Worm (Caenorhabditis elegans) whole organism, L4 larva: ENCODE data around the gene ztf-16.

Source experiments
- ceh-82 ChIP-seq: sonication (generic microtip); optimal IDR thresholded peaks from 2 replicates; lab custom pipeline; 2017; ENCODE audit warnings: missing biosample characterization, missing genetic modification characterization
- hlh-30 ChIP-seq: sonication (generic microtip); optimal IDR thresholded peaks from 2 replicates; lab custom pipeline; 2017; ENCODE audit warnings: antibody characterized with exemption, mild to moderate bottlenecking, missing genetic modification characterization, missing compliant biosample characterization; ENCODE audit not compliant: insufficient read depth
- nhr-10 ChIP-seq: fragments of 150-350 bp; optimal IDR thresholded peaks from 2 replicates; lab custom pipeline; 2014; ENCODE audit warnings: missing biosample characterization, missing genetic modification characterization
- nhr-41 ChIP-seq: fragments of 200-800 bp; sonication (Bioruptor generic); IDR thresholded peaks from 2 replicates; pipeline ENCODE4 v1.3.6; 2022; ENCODE audit warnings: missing genetic modification reagents, missing genetic modification characterization, missing compliant biosample characterization
- nhr-42 ChIP-seq: fragments of 200-800 bp; sonication (Bioruptor generic); IDR thresholded peaks from 2 replicates; pipeline ENCODE4 v1.3.6; 2022; ENCODE audit warnings: missing genetic modification characterization, missing compliant biosample characterization
- nhr-76 ChIP-seq: fragments of 150-350 bp; optimal IDR thresholded peaks from 2 replicates; lab custom pipeline; 2014; ENCODE audit warnings: missing biosample characterization, missing genetic modification characterization
- pqm-1 ChIP-seq: sonication (generic microtip); optimal IDR thresholded peaks from 2 replicates; lab custom pipeline; 2017; ENCODE audit warnings: missing biosample characterization, missing genetic modification characterization
- skn-1 ChIP-seq: fragments of 150-350 bp; optimal IDR thresholded peaks from 2 replicates; lab custom pipeline; 2014; ENCODE audit warnings: missing biosample characterization, missing genetic modification characterization
- snpc-4 ChIP-seq: fragments of 150-350 bp; optimal IDR thresholded peaks from 2 replicates; lab custom pipeline; 2014; ENCODE audit warnings: missing biosample characterization, missing genetic modification characterization
- unc-39 ChIP-seq: sonication (generic microtip); optimal IDR thresholded peaks from 2 replicates; lab custom pipeline; 2017; ENCODE audit warnings: missing biosample characterization, missing genetic modification characterization
- zag-1 ChIP-seq: fragments of 150-350 bp; optimal IDR thresholded peaks from 2 replicates; lab custom pipeline; 2014; ENCODE audit warnings: missing biosample characterization, missing genetic modification characterization

DNA sequence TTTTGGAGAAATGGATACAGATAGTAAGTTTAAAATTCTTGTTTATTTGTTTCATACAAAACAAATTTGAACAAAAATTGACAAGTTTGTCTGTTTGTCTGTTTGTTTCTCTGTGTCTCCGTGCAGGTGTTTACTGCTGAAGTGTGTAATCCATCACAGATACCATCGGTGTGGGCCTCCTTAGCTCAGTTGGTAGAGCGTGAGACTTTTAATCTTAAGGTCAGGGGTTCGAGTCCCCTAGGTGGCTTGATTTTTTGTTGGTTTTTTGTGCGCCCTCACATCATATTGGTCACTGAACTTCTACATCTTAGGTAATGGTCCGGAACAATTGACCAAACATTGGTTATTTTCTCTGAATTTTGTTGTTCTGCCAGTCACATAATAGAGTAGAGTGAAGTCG lies 22.4 kb downstream of the ztf-16 start:
- TF ChIP-seq nhr-41 (peak; percentile 79; the same call in 1 of the 2 replicates), zag-1 (tag; lab: Kevin White, UChicago) (no peak), unc-39 (tag; lab: Kevin White, UChicago) (no peak), pqm-1 (tag; lab: Kevin White, UChicago) (peak; percentile 11), nhr-42 (no peak), nhr-10 (no peak), nhr-76 (tag; lab: Kevin White, UChicago) (no peak), hlh-30 (tag; lab: Kevin White, UChicago) (peak; percentile 44), skn-1 (no peak), ceh-82 (no peak), snpc-4 (tag; lab: Kevin White, UChicago) (no peak)
